Fruit fly (Drosophila melanogaster) whole organism, wandering third instar larva: Measurements from ENCODE around the gene CG11168.

Experiments
- Abd-B ChIP-seq: fragments of >200 bp; optimal IDR thresholded peaks from 2 replicates; lab custom pipeline; 2017; ENCODE audit warnings: missing biosample characterization, missing genetic modification characterization
- Dif ChIP-seq: fragments of 200-275, 200-300 bp; sonication (Bioruptor generic); optimal IDR thresholded peaks from 2 replicates; lab custom pipeline; 2018; ENCODE audit warnings: missing biosample characterization, missing genetic modification characterization; ENCODE audit not compliant: partially characterized antibody
- GATAd ChIP-seq: sonication (Bioruptor generic); optimal IDR thresholded peaks from 2 replicates; lab custom pipeline; 2016; ENCODE audit warnings: missing biosample characterization, missing genetic modification characterization
- HLH106 ChIP-seq: fragments of 200-800 bp; optimal IDR thresholded peaks from 3 replicates; lab custom pipeline; 2019; ENCODE audit warnings: missing biosample characterization, mild to moderate bottlenecking, missing genetic modification characterization, moderate library complexity
- Hnf4 ChIP-seq: fragments of 200-800 bp; sonication (Bioruptor generic); optimal IDR thresholded peaks from 2 replicates; lab custom pipeline; 2016; ENCODE audit warnings: missing biosample characterization, mild to moderate bottlenecking, missing genetic modification characterization
- Hr78 ChIP-seq: fragments of >200 bp; optimal IDR thresholded peaks from 2 replicates; lab custom pipeline; 2017; ENCODE audit warnings: missing biosample characterization, missing genetic modification characterization
- Jra ChIP-seq: sonication (Bioruptor generic); optimal IDR thresholded peaks from 2 replicates; lab custom pipeline; 2016; ENCODE audit warnings: missing biosample characterization, missing genetic modification characterization
- Mio ChIP-seq: sonication (Bioruptor generic); optimal IDR thresholded peaks from 2 replicates; lab custom pipeline; 2016; ENCODE audit warnings: missing biosample characterization, missing genetic modification characterization
- OdsH ChIP-seq: fragments of 200-800 bp; sonication (Bioruptor generic); optimal IDR thresholded peaks from 2 replicates; lab custom pipeline; 2016; ENCODE audit warnings: missing biosample characterization, mild to moderate bottlenecking, missing genetic modification characterization
- Rel ChIP-seq, 2 experiments: fragments of 200-800 bp; sonication (Bioruptor generic) in 1 of 2; optimal IDR thresholded peaks; 2 replicates in 1 of 2; 3 replicates in 1 of 2; lab custom pipeline; 2016 to 2019; ENCODE audit warnings: mild to moderate bottlenecking in 2 of 2, missing biosample characterization in 2 of 2, missing genetic modification characterization in 2 of 2, moderate library complexity in 1 of 2
- Sp1 ChIP-seq: fragments of 200-800 bp; sonication (Bioruptor generic); optimal IDR thresholded peaks from 3 replicates; lab custom pipeline; 2019; ENCODE audit warnings: missing biosample characterization, mild to moderate bottlenecking, missing genetic modification characterization, moderate library complexity
- Vsx2 ChIP-seq: fragments of 200-300, 225-300 bp; sonication (Bioruptor generic); optimal IDR thresholded peaks from 2 replicates; lab custom pipeline; 2018; ENCODE audit warnings: missing biosample characterization, missing genetic modification characterization; ENCODE audit not compliant: partially characterized antibody
- brk ChIP-seq: fragments of 200-800 bp; sonication (Bioruptor generic); optimal IDR thresholded peaks from 2 replicates; lab custom pipeline; 2016; ENCODE audit warnings: missing biosample characterization, mild to moderate bottlenecking, missing genetic modification characterization
- foxo ChIP-seq, 2 experiments: fragments of 200-800 bp; sonication (Bioruptor generic); optimal IDR thresholded peaks; 2 replicates in 1 of 2; 3 replicates in 1 of 2; lab custom pipeline; 2016 to 2017; ENCODE audit warnings: missing biosample characterization in 2 of 2, missing genetic modification characterization in 2 of 2
- fru ChIP-seq: fragments of 200-800 bp; sonication (Bioruptor generic); optimal IDR thresholded peaks from 3 replicates; lab custom pipeline; 2016; ENCODE audit warnings: missing biosample characterization, mild to moderate bottlenecking, missing genetic modification characterization
- h ChIP-seq: fragments of 200-800 bp; sonication (Bioruptor generic); optimal IDR thresholded peaks from 3 replicates; lab custom pipeline; 2016; ENCODE audit warnings: missing biosample characterization, mild to moderate bottlenecking, missing genetic modification characterization
- jim ChIP-seq: fragments of 175-275, 200-325 bp; sonication (Bioruptor generic); optimal IDR thresholded peaks from 2 replicates; lab custom pipeline; 2016; ENCODE audit warnings: missing biosample characterization, mild to moderate bottlenecking, missing genetic modification characterization
- lola ChIP-seq: fragments of >200 bp; optimal IDR thresholded peaks from 2 replicates; lab custom pipeline; 2017; ENCODE audit warnings: missing biosample characterization, missing genetic modification characterization
- psq ChIP-seq: fragments of 200-800 bp; sonication (Bioruptor generic); optimal IDR thresholded peaks from 3 replicates; lab custom pipeline; 2017; ENCODE audit warnings: missing biosample characterization, mild to moderate bottlenecking, missing genetic modification characterization, moderate library complexity
- sv ChIP-seq: fragments of 200-800 bp; sonication (Bioruptor generic); optimal IDR thresholded peaks from 3 replicates; lab custom pipeline; 2016; ENCODE audit warnings: missing biosample characterization, missing genetic modification characterization
- usp ChIP-seq: fragments of >200 bp; optimal IDR thresholded peaks from 2 replicates; lab custom pipeline; 2017; ENCODE audit warnings: missing biosample characterization, missing genetic modification characterization
- woc ChIP-seq: sonication (Bioruptor generic); optimal IDR thresholded peaks from 2 replicates; lab custom pipeline; 2016; ENCODE audit warnings: missing biosample characterization, mild to moderate bottlenecking, missing genetic modification characterization

The CG11168 gene

DNA sequence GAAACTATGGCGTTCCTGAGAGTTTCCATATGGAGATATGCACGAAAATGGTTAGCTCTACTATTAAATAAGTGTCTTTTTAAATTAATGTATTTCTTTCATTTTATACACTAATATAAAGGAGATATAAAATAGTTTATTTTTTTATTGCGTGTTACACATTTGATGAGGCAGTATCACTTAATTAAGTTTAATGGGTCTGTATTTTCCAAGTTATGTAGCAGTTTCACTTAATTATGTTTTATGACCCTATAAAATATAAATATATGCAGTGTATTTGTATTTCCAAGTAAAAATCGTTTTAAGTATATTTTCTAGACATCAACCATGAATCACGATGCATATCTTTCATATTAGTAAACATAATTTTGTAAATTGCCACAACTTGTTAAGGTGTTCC lies 48.7 kb downstream of the CG11168 start:
- TF ChIP-seq h (GFP tag; lab: Kevin White, UChicago) = no peak
- peak; percentile 9 for TF ChIP-seq woc (GFP tag; lab: Kevin White, UChicago)

DNA sequence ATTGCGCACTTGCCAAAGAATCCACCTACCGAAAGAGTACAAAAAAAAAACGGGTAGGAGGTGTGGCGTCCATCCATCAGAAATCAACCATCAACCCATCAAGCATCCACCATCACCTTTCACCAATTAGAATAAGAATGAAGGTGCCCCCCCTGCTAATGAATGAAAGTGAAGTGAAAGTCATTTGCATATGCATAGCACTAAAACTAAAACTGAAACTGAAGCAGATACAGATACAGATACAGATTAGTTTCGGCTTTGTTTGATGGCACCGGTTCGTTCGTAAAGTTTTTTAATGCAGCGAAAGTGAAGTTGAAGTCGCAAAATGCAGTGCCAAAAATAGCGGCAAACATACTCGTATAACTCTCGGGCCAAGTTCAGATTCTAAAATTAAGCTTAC lies 50.1 kb downstream of the CG11168 start:
- no peak for TF ChIP-seq Sp1 (GFP tag; lab: Kevin White, UChicago)
- no peak for TF ChIP-seq GATAd (GFP tag; lab: Kevin White, UChicago)
- no peak for TF ChIP-seq Dif
- TF ChIP-seq lola = no peak
- no peak for TF ChIP-seq Hr78 (GFP tag; lab: Kevin White, UChicago)

- TF ChIP-seq fru (no peak), usp (GFP tag; lab: Kevin White, UChicago) (no peak), foxo (GFP tag; optimal IDR thresholded peaks at IDR 0.05; lab: Kevin White, UChicago) (no peak), Hnf4 (GFP tag; lab: Kevin White, UChicago) (no peak), Vsx2 (GFP tag; lab: Kevin White, UChicago) (no peak), Rel (GFP tag; optimal IDR thresholded peaks at IDR 0.05; lab: Kevin White, UChicago) (no peak), Rel (tag; optimal IDR thresholded peaks at IDR 0.05; lab: Kevin White, UChicago) (no peak), Abd-B (GFP tag; lab: Kevin White, UChicago) (no peak), jim (no peak), Mio (no peak), HLH106 (tag; lab: Kevin White, UChicago) (no peak), sv (no peak), psq (no peak), Jra (GFP tag; lab: Kevin White, UChicago) (no peak), OdsH (GFP tag; lab: Kevin White, UChicago) (no peak), lola (no peak), brk (GFP tag; lab: Kevin White, UChicago) (no peak)
Measured at dm6 chr3R:24968888-24969287, 51.0 kb downstream of the CG11168 start.

dm6 chr3R:24970323-24971067 lies 52.6 kb downstream of the CG11168 start:
- TF ChIP-seq OdsH (GFP tag; lab: Kevin White, UChicago) (no peak), Mio (no peak), woc (GFP tag; lab: Kevin White, UChicago) (no peak)
- TF ChIP-seq, all 38 proteins: peak for 0
